Worm (Caenorhabditis elegans): ENCODE results near the gene K07E3.4.

DNA sequence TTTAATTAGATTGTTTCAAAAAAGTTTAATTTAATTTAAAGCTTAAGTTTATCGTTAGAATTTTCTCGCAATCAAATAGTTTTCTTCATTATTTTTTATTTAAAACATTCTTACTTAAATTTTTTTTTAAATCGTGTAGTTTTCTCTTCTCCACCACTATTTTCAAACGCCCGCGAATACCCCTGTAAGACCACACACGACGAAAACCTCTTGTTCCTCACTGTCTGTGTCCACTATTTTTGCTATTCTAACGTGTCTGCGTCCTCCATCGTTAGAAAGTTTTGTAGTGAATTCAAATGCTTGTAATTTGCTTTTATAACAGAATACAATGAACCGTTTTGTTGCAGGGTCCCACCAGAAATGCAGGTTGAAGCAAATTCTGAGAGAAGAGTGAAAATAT, 42.9 kb downstream of the K07E3.4 start, which contains the start of gene xol-1:
- TF ChIP-seq F49E8.2 (tag; optimal IDR thresholded peaks at IDR 0.05; ENCODE audit: borderline replicate concordance) (no peak), mep-1 (tag; optimal IDR thresholded peaks at IDR 0.05) (no peak), hif-1 (tag; optimal IDR thresholded peaks at IDR 0.05) (no peak), T26A8.4 (GFP tag; IDR thresholded peaks at IDR 0.05) (no peak), zip-11 (GFP tag; IDR thresholded peaks at IDR 0.05) (no peak)

Data from whole organism, L4 larva.